Worm (Caenorhabditis elegans) whole organism, L1 larva: ENCODE measurements around the gene lmp-2.

Source experiments
- aha-1 ChIP-seq: fragments of 150-350 bp; optimal IDR thresholded peaks from 2 replicates; lab custom pipeline; 2014; ENCODE audit warnings: missing biosample characterization, missing genetic modification characterization
- ces-1 ChIP-seq: fragments of 150-350 bp; optimal IDR thresholded peaks from 2 replicates; lab custom pipeline; 2014; ENCODE audit warnings: missing biosample characterization, missing genetic modification reagents, missing genetic modification characterization
- egl-27 ChIP-seq, 2 experiments: fragments of 150-350 bp in 1 of 2; sonication (generic microtip); optimal IDR thresholded peaks; 3 replicates each; lab custom pipeline; 2017 to 2018; ENCODE audit warnings: missing biosample characterization in 2 of 2, missing genetic modification characterization in 2 of 2, missing genetic modification reagents in 2 of 2
- fkh-8 ChIP-seq: sonication (generic microtip); optimal IDR thresholded peaks from 2 replicates; lab custom pipeline; 2016; ENCODE audit warnings: mild to moderate bottlenecking, missing genetic modification characterization, missing compliant biosample characterization
- lin-39 ChIP-seq: fragments of 150-350 bp; optimal IDR thresholded peaks from 2 replicates; lab custom pipeline; 2014; ENCODE audit warnings: missing biosample characterization, missing genetic modification reagents, missing genetic modification characterization
- mep-1 ChIP-seq: fragments of 150-350 bp; optimal IDR thresholded peaks from 2 replicates; lab custom pipeline; 2014; ENCODE audit warnings: missing biosample characterization, missing genetic modification characterization
- nhr-11 ChIP-seq: fragments of 150-350 bp; optimal IDR thresholded peaks from 2 replicates; lab custom pipeline; 2014; ENCODE audit warnings: missing biosample characterization, missing genetic modification characterization
- nhr-12 ChIP-seq: sonication (generic microtip); optimal IDR thresholded peaks from 2 replicates; lab custom pipeline; 2017; ENCODE audit warnings: missing biosample characterization, missing genetic modification characterization
- nhr-76 ChIP-seq: sonication (generic microtip); optimal IDR thresholded peaks from 2 replicates; lab custom pipeline; 2017; ENCODE audit warnings: missing biosample characterization, missing genetic modification characterization
- pag-3 ChIP-seq: sonication (generic microtip); optimal IDR thresholded peaks from 2 replicates; lab custom pipeline; 2017; ENCODE audit warnings: missing genetic modification characterization, mild to moderate bottlenecking, missing compliant biosample characterization, antibody characterized with exemption, borderline replicate concordance; ENCODE audit not compliant: insufficient read depth

DNA sequence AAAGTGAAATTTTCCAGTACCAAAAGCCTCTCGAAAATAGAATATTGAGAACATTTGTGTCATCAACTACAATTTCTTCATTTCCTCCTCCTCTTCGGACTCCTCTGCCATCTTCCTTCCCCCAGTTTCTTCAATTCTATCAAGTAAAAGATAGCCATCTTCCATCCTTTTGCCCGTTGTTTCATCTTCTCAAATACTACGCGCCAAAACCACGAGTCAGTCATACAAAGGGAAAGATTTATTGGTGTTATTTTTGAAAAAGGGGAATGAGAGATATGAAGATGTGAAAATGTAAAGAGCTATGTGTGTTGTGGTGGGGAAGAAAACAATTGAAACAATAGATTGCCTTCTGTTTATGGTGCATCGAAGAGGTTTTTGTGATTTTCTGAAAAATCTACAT is 3.2 kb upstream of the lmp-2 start:
- TF ChIP-seq mep-1 (tag; lab: Kevin White, UChicago) (peak; percentile 60), nhr-12 (tag; lab: Kevin White, UChicago) (no peak), nhr-11 (tag; lab: Kevin White, UChicago) (no peak), pag-3 (tag; lab: Kevin White, UChicago) (peak; percentile 61), fkh-8 (tag; lab: Kevin White, UChicago) (no peak), lin-39 (tag; lab: Kevin White, UChicago) (no peak), aha-1 (tag; lab: Kevin White, UChicago) (no peak), egl-27 (tag; optimal IDR thresholded peaks at IDR 0.05; lab: Kevin White, UChicago) (no peak), ces-1 (GFP tag; lab: Kevin White, UChicago) (no peak), nhr-76 (no peak)
